Worm (Caenorhabditis elegans): Measurements from ENCODE around the gene rol-3.

DNA sequence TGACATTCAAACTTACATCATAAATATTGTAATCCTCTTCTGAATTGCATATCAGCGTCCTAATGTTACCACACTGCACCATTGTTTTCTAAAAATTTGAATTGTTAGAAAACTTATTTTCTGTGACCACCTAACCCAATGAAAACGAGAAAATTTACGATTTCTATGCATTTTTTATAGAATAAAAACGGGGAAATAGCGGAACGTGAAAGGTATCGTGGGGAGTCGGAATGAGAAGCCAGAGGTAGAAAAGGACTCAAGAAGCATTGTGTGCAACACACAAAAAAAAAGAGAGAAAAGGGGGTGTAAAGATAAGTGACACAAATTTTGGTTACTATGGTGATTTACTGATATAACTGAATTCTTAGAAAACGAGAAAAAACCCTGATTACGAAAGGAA, 12.0 kb upstream of the rol-3 start, which contains the start of gene C16D9.6:
- TF ChIP-seq lsy-2 (tag; optimal IDR thresholded peaks at IDR 0.05) (no peak), lin-38 (GFP tag; IDR thresholded peaks at IDR 0.05) (no peak), nhr-11 (tag; optimal IDR thresholded peaks at IDR 0.05) (no peak), dpl-1 (GFP tag; optimal IDR thresholded peaks at IDR 0.05) (no peak), pqm-1 (tag; optimal IDR thresholded peaks at IDR 0.05) (no peak), egl-27 (tag; optimal IDR thresholded peaks at IDR 0.05) (no peak), Y105C5A.15 (GFP tag; IDR thresholded peaks at IDR 0.05) (no peak)

All from whole organism, L4 larva.